Fruit fly (Drosophila melanogaster): ENCODE results near the gene Gyc32E.

The Gyc32E gene

dm6 chr2L:11106562-11106962 lies 42.3 kb downstream of the Gyc32E start, which contains the start of gene Reps (continued):
- TF ChIP-seq kah (GFP tag; optimal IDR thresholded peaks at IDR 0.05) (peak; percentile 94), shn (GFP tag; optimal IDR thresholded peaks at IDR 0.05) (peak; percentile 96), p53 (GFP tag; optimal IDR thresholded peaks at IDR 0.05) (peak; percentile 90), emc (GFP tag; optimal IDR thresholded peaks at IDR 0.05) (peak; percentile 93), seq (GFP tag; IDR thresholded peaks at IDR 0.05) (peak; percentile 98), CG12155 (GFP tag; optimal IDR thresholded peaks at IDR 0.05) (peak; percentile 98), bbx (GFP tag; IDR thresholded peaks at IDR 0.05; ENCODE audit: partially characterized antibody) (peak; percentile 63), slou (GFP tag; optimal IDR thresholded peaks at IDR 0.05) (peak; percentile 99), D19B (GFP tag; optimal IDR thresholded peaks at IDR 0.05) (peak; percentile 94), CG11723 (GFP tag; optimal IDR thresholded peaks at IDR 0.05) (peak; percentile 97), sug (tag; optimal IDR thresholded peaks at IDR 0.05) (peak; percentile 97), CG11456 (GFP tag; IDR thresholded peaks at IDR 0.05) (peak; percentile 99), CG5953 (GFP tag; IDR thresholded peaks at IDR 0.05) (peak; percentile 97), CG10209 (GFP tag; optimal IDR thresholded peaks at IDR 0.05) (peak; percentile 99), da (GFP tag; optimal IDR thresholded peaks at IDR 0.05) (peak; percentile 95), dati (GFP tag; IDR thresholded peaks at IDR 0.05) (peak; percentile 97), esg (GFP tag; conservative IDR thresholded peaks at IDR 0.05) (peak; percentile 99), Hand (GFP tag; optimal IDR thresholded peaks at IDR 0.05) (peak; percentile 88), hb (GFP tag; IDR thresholded peaks at IDR 0.05; ENCODE audit: partially characterized antibody) (peak; percentile 68; the same call in 2 of the 3 replicates), CG3847 (GFP tag; IDR thresholded peaks at IDR 0.05) (peak; percentile 99), CkIIα-i1 (GFP tag; IDR thresholded peaks at IDR 0.05) (peak; percentile 93), CG15073 (GFP tag; optimal IDR thresholded peaks at IDR 0.05) (peak; percentile 88), bowl (GFP tag; IDR thresholded peaks at IDR 0.05) (peak; percentile 97), CG8765 (GFP tag; IDR thresholded peaks at IDR 0.05) (peak; percentile 99), CG32772 (GFP tag; IDR thresholded peaks at IDR 0.05) (peak; percentile 99), lab (GFP tag; optimal IDR thresholded peaks at IDR 0.05) (peak; percentile 99), Nf-YB (GFP tag; optimal IDR thresholded peaks at IDR 0.05) (peak; percentile 88), CG12391 (tag; optimal IDR thresholded peaks at IDR 0.05) (peak; percentile 99), CG13123 (GFP tag; optimal IDR thresholded peaks at IDR 0.05) (peak; percentile 97), Dek (tag; optimal IDR thresholded peaks at IDR 0.05) (peak; percentile 97), CG30403 (GFP tag; optimal IDR thresholded peaks at IDR 0.05) (peak; percentile 99), fd3F (GFP tag; optimal IDR thresholded peaks at IDR 0.05) (peak; percentile 97), wor (GFP tag; IDR thresholded peaks at IDR 0.05) (peak; percentile 98), CG9932 (GFP tag; IDR thresholded peaks at IDR 0.05) (peak; percentile 99), B-H1 (GFP tag; IDR thresholded peaks at IDR 0.05) (peak; percentile 99), tna (GFP tag; IDR thresholded peaks at IDR 0.05; ENCODE audit: partially characterized antibody) (no peak), Optix (GFP tag; IDR thresholded peaks at IDR 0.05) (peak; percentile 99), CG10565 (GFP tag; optimal IDR thresholded peaks at IDR 0.05) (peak; percentile 95), CG9876 (GFP tag; optimal IDR thresholded peaks at IDR 0.05) (peak; percentile 96), Hmx (GFP tag; optimal IDR thresholded peaks at IDR 0.05) (peak; percentile 96), maf-S (GFP tag; optimal IDR thresholded peaks at IDR 0.05) (peak; percentile 97), Dref (GFP tag; IDR thresholded peaks at IDR 0.05) (peak; percentile 90), tin (GFP tag; optimal IDR thresholded peaks at IDR 0.05) (peak; percentile 99), CG7963 (GFP tag; IDR thresholded peaks at IDR 0.05; ENCODE audit: partially characterized antibody) (peak; percentile 60; the same call in 2 of the 3 replicates), CG13775 (GFP tag; optimal IDR thresholded peaks at IDR 0.05) (peak; percentile 100), kay (GFP tag; optimal IDR thresholded peaks at IDR 0.05) (peak; percentile 98), cg (GFP tag; optimal IDR thresholded peaks at IDR 0.05) (no peak), slp2 (GFP tag; optimal IDR thresholded peaks at IDR 0.05) (peak; percentile 97), CG12942 (GFP tag; optimal IDR thresholded peaks at IDR 0.05) (peak; percentile 99), CG15696 (tag; optimal IDR thresholded peaks at IDR 0.05) (peak; percentile 99), Bteb2 (GFP tag; optimal IDR thresholded peaks at IDR 0.05) (peak; percentile 97)

Data from whole organism, embryonic.